Worm (Caenorhabditis elegans) whole organism, L4 larva: ENCODE results near the gene brd-1.
A peak's percentile ranks its signal among the peaks of the same experiment; 100 is the strongest.

ENCODE experiments used
- F10B5.3 ChIP-seq: sonication (generic microtip); optimal IDR thresholded peaks from 2 replicates; lab custom pipeline; 2016; ENCODE audit warnings: mild to moderate bottlenecking, missing genetic modification characterization, missing compliant biosample characterization
- F26F4.8 ChIP-seq: fragments of 200-800 bp; sonication (Bioruptor generic); conservative IDR thresholded peaks from 2 replicates; pipeline ENCODE4 v1.3.6; 2022; ENCODE audit warnings: missing genetic modification characterization, missing compliant biosample characterization
- F44E2.7 ChIP-seq: fragments of 200-800 bp; sonication (Bioruptor generic); IDR thresholded peaks from 2 replicates; pipeline ENCODE4 v2.1.2; 2022; ENCODE audit warnings: missing genetic modification characterization, missing compliant biosample characterization
- F49E8.2 ChIP-seq: sonication (generic microtip); optimal IDR thresholded peaks from 2 replicates; lab custom pipeline; 2016; ENCODE audit warnings: missing compliant biosample characterization, mild to moderate bottlenecking, missing genetic modification characterization, borderline replicate concordance
- R02D3.7 ChIP-seq: fragments of 150-350 bp; sonication (generic microtip); optimal IDR thresholded peaks from 3 replicates; lab custom pipeline; 2014; ENCODE audit warnings: missing biosample characterization, missing genetic modification characterization
- T20F7.1 ChIP-seq: fragments of 200-800 bp; sonication (Bioruptor generic); optimal IDR thresholded peaks from 2 replicates; lab custom pipeline; 2018; ENCODE audit warnings: mild to moderate bottlenecking, missing genetic modification characterization, missing compliant biosample characterization
- Y105C5A.15 ChIP-seq: fragments of 200-800 bp; sonication (Bioruptor generic); IDR thresholded peaks from 2 replicates; pipeline ENCODE4 v1.3.6; 2022; ENCODE audit warnings: missing genetic modification characterization, missing compliant biosample characterization
- Y5F2A.4 ChIP-seq: fragments of 200-800 bp; sonication (Bioruptor generic); optimal IDR thresholded peaks from 2 replicates; lab custom pipeline; 2018; ENCODE audit warnings: mild to moderate bottlenecking, missing genetic modification characterization, missing compliant biosample characterization
- ZK337.2 ChIP-seq: fragments of 200-800 bp; sonication (Bioruptor generic); IDR thresholded peaks from 2 replicates; pipeline ENCODE4 v1.3.6; 2022; ENCODE audit warnings: missing genetic modification reagents, missing genetic modification characterization, missing compliant biosample characterization
- aha-1 ChIP-seq: fragments of 150-350 bp; peaks from one replicate; lab custom pipeline; 2014; ENCODE audit warnings: missing biosample characterization, missing genetic modification characterization
- aly-2 ChIP-seq: sonication (generic microtip); optimal IDR thresholded peaks from 2 replicates; lab custom pipeline; 2018; ENCODE audit warnings: missing biosample characterization, missing genetic modification characterization
- arid-1 ChIP-seq: fragments of 200-800 bp; sonication (Bioruptor generic); conservative IDR thresholded peaks from 2 replicates; pipeline ENCODE4 v1.3.6; 2022; ENCODE audit warnings: missing genetic modification reagents, missing genetic modification characterization, missing compliant biosample characterization
- attf-4 ChIP-seq: sonication (generic microtip); optimal IDR thresholded peaks from 3 replicates; lab custom pipeline; 2017; ENCODE audit warnings: missing biosample characterization, missing genetic modification characterization
- ceh-20 ChIP-seq: fragments of 200-800 bp; sonication (Bioruptor generic); IDR thresholded peaks from 2 replicates; pipeline ENCODE4 v1.3.6; 2022; ENCODE audit warnings: missing genetic modification reagents, missing genetic modification characterization, missing compliant biosample characterization
- ceh-62 ChIP-seq: sonication (generic microtip); optimal IDR thresholded peaks from 2 replicates; lab custom pipeline; 2017; ENCODE audit warnings: missing biosample characterization, missing genetic modification characterization
- ctbp-1 ChIP-seq: fragments of 200-800 bp; sonication (Bioruptor generic); IDR thresholded peaks from 2 replicates; pipeline ENCODE4 v1.3.6; 2022; ENCODE audit warnings: missing genetic modification reagents, missing genetic modification characterization, missing compliant biosample characterization
- daf-12 ChIP-seq: fragments of 150-350 bp; optimal IDR thresholded peaks from 2 replicates; lab custom pipeline; 2014; ENCODE audit warnings: missing biosample characterization, missing genetic modification reagents, missing genetic modification characterization
- dmd-6 ChIP-seq: fragments of 200-800 bp; sonication (Bioruptor generic); IDR thresholded peaks from 2 replicates; pipeline ENCODE4 v1.3.6; 2022; ENCODE audit warnings: missing genetic modification reagents, missing genetic modification characterization, missing compliant biosample characterization
- dmd-9 ChIP-seq: fragments of 200-800 bp; sonication (Bioruptor generic); IDR thresholded peaks from 2 replicates; pipeline ENCODE4 v1.3.6; 2022; ENCODE audit warnings: missing genetic modification reagents, missing genetic modification characterization, missing compliant biosample characterization
- dpl-1 ChIP-seq: fragments of 150-350 bp; optimal IDR thresholded peaks from 2 replicates; lab custom pipeline; 2014; ENCODE audit warnings: missing biosample characterization, missing genetic modification reagents, missing genetic modification characterization
- hif-1 ChIP-seq, 2 experiments: sonication (generic microtip); optimal IDR thresholded peaks; 2 replicates each; lab custom pipeline; 2016 to 2017; ENCODE audit warnings: missing compliant biosample characterization in 2 of 2, missing genetic modification characterization in 2 of 2, missing genetic modification reagents in 2 of 2, missing genotype in 2 of 2, mild to moderate bottlenecking in 1 of 2
- hlh-11 ChIP-seq: fragments of 200-800 bp; sonication (Bioruptor generic); optimal IDR thresholded peaks from 2 replicates; lab custom pipeline; 2018; ENCODE audit warnings: mild to moderate bottlenecking, missing genetic modification characterization, missing compliant biosample characterization
- hlh-30 ChIP-seq: sonication (generic microtip); optimal IDR thresholded peaks from 2 replicates; lab custom pipeline; 2017; ENCODE audit warnings: antibody characterized with exemption, mild to moderate bottlenecking, missing genetic modification characterization, missing compliant biosample characterization; ENCODE audit not compliant: insufficient read depth
- hmg-1.1 ChIP-seq: fragments of 200-800 bp; sonication (Bioruptor generic); IDR thresholded peaks from 2 replicates; pipeline ENCODE4 v1.3.6; 2022; ENCODE audit warnings: missing genetic modification reagents, missing genetic modification characterization, missing compliant biosample characterization
- jun-1 ChIP-seq: fragments of 150-350 bp; optimal IDR thresholded peaks from 2 replicates; lab custom pipeline; 2014; ENCODE audit warnings: missing biosample characterization, missing genetic modification reagents, missing genetic modification characterization
- lin-1 ChIP-seq: fragments of 200-800 bp; sonication (Bioruptor generic); IDR thresholded peaks from 2 replicates; pipeline ENCODE4 v1.3.6; 2022; ENCODE audit warnings: missing genetic modification reagents, missing genetic modification characterization, missing compliant biosample characterization
- lin-15B ChIP-seq: fragments of 150-350 bp; sonication (generic microtip); optimal IDR thresholded peaks from 3 replicates; lab custom pipeline; 2014; ENCODE audit warnings: missing biosample characterization, missing genetic modification characterization
- lin-29 ChIP-seq: fragments of 200-800 bp; sonication (Bioruptor generic); IDR thresholded peaks from 2 replicates; pipeline ENCODE4 v1.3.6; 2022; ENCODE audit warnings: missing genetic modification reagents, missing genetic modification characterization, missing compliant biosample characterization
- lin-38 ChIP-seq: fragments of 200-800 bp; sonication (Bioruptor generic); IDR thresholded peaks from 2 replicates; pipeline ENCODE4 v1.3.6; 2022; ENCODE audit warnings: missing genetic modification reagents, missing genetic modification characterization, missing compliant biosample characterization
- mdl-1 ChIP-seq, 2 experiments: fragments of 150-350 bp in 1 of 2; sonication (generic microtip) in 1 of 2; optimal IDR thresholded peaks; 2 replicates each; lab custom pipeline; 2014 to 2017; ENCODE audit warnings: missing biosample characterization in 2 of 2, missing genetic modification characterization in 2 of 2
- mdt-29 ChIP-seq: fragments of 200-800 bp; sonication (Bioruptor generic); IDR thresholded peaks from 2 replicates; pipeline ENCODE4 v1.3.6; 2022; ENCODE audit warnings: missing genetic modification reagents, missing genetic modification characterization, missing compliant biosample characterization
- mep-1 ChIP-seq: fragments of 150-350 bp; sonication (generic microtip); optimal IDR thresholded peaks from 3 replicates; lab custom pipeline; 2014; ENCODE audit warnings: missing biosample characterization, missing genetic modification characterization
- mxl-3 ChIP-seq: fragments of 200-800 bp; sonication (Bioruptor generic); optimal IDR thresholded peaks from 2 replicates; lab custom pipeline; 2018; ENCODE audit warnings: mild to moderate bottlenecking, missing genetic modification characterization, missing compliant biosample characterization
- nhr-10 ChIP-seq: fragments of 150-350 bp; optimal IDR thresholded peaks from 2 replicates; lab custom pipeline; 2014; ENCODE audit warnings: missing biosample characterization, missing genetic modification characterization
- nhr-102 ChIP-seq: sonication (generic microtip); optimal IDR thresholded peaks from 2 replicates; lab custom pipeline; 2016; ENCODE audit warnings: mild to moderate bottlenecking, missing genetic modification characterization, moderate library complexity, missing compliant biosample characterization
- nhr-11 ChIP-seq: fragments of 150-350 bp; optimal IDR thresholded peaks from 2 replicates; lab custom pipeline; 2014; ENCODE audit warnings: missing biosample characterization, missing genetic modification characterization
- nhr-111 ChIP-seq: fragments of 200-800 bp; sonication (Bioruptor generic); optimal IDR thresholded peaks from 2 replicates; lab custom pipeline; 2018; ENCODE audit warnings: mild to moderate bottlenecking, missing genetic modification characterization, missing compliant biosample characterization
- nhr-28 ChIP-seq: fragments of 150-350 bp; optimal IDR thresholded peaks from 2 replicates; lab custom pipeline; 2014; ENCODE audit warnings: missing biosample characterization, missing genetic modification characterization
- nhr-41 ChIP-seq: fragments of 200-800 bp; sonication (Bioruptor generic); IDR thresholded peaks from 2 replicates; pipeline ENCODE4 v1.3.6; 2022; ENCODE audit warnings: missing genetic modification reagents, missing genetic modification characterization, missing compliant biosample characterization
- nhr-6 ChIP-seq: fragments of 150-350 bp; optimal IDR thresholded peaks from 2 replicates; lab custom pipeline; 2014; ENCODE audit warnings: missing biosample characterization, missing genetic modification characterization
- nhr-76 ChIP-seq: fragments of 150-350 bp; optimal IDR thresholded peaks from 2 replicates; lab custom pipeline; 2014; ENCODE audit warnings: missing biosample characterization, missing genetic modification characterization
- nhr-77 ChIP-seq: fragments of 150-350 bp; optimal IDR thresholded peaks from 2 replicates; lab custom pipeline; 2014; ENCODE audit warnings: missing biosample characterization, missing genetic modification characterization
- php-3 ChIP-seq: fragments of 200-800 bp; sonication (Bioruptor generic); IDR thresholded peaks from 2 replicates; pipeline ENCODE4 v1.3.6; 2022; ENCODE audit warnings: missing genetic modification reagents, missing genetic modification characterization, missing compliant biosample characterization
- pqm-1 ChIP-seq: sonication (generic microtip); optimal IDR thresholded peaks from 2 replicates; lab custom pipeline; 2017; ENCODE audit warnings: missing biosample characterization, missing genetic modification characterization
- sdz-12 ChIP-seq: fragments of 200-800 bp; sonication (Bioruptor generic); optimal IDR thresholded peaks from 2 replicates; lab custom pipeline; 2018; ENCODE audit warnings: mild to moderate bottlenecking, missing genetic modification characterization, missing compliant biosample characterization
- set-16 ChIP-seq: fragments of 200-800 bp; sonication (Bioruptor generic); IDR thresholded peaks from 2 replicates; pipeline ENCODE4 v1.3.6; 2022; ENCODE audit warnings: missing genetic modification reagents, missing genetic modification characterization, missing compliant biosample characterization
- tag-97 ChIP-seq: fragments of 200-800 bp; sonication (Bioruptor generic); IDR thresholded peaks from 2 replicates; pipeline ENCODE4 v1.3.6; 2022; ENCODE audit warnings: missing genetic modification characterization, missing compliant biosample characterization
- zfp-2 ChIP-seq: sonication (generic microtip); optimal IDR thresholded peaks from 2 replicates; lab custom pipeline; 2016; ENCODE audit warnings: mild to moderate bottlenecking, missing genetic modification characterization, missing compliant biosample characterization
- zip-2 ChIP-seq: fragments of 150-350 bp; optimal IDR thresholded peaks from 2 replicates; lab custom pipeline; 2014; ENCODE audit warnings: missing biosample characterization, missing genetic modification characterization
- ztf-11 ChIP-seq: fragments of 150-350 bp; optimal IDR thresholded peaks from 2 replicates; lab custom pipeline; 2014; ENCODE audit warnings: missing biosample characterization, missing genetic modification characterization

The brd-1 gene

DNA sequence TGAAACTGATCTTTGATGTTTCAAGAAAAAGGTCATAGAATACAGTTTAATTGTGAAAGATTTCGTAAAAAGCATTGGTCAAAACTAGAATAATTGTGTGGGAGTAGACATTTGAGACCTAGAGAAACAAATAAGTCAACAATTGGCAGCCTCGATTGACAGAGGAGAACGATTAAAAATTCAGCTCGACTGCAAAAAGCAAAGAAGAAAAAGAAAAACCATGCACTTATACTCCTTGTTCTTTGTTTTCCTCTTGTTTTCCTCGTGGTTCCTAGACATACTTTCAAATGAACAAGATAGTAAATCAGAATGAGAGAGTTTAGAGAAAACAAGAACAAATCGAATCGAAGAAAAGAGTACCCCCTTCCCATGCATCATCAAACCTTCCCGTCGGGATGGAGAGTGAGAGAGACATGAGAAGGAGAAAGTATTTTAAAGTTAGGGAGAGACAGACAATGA, 31.9 kb downstream of the brd-1 start (continued):
- TF ChIP-seq dpl-1 (GFP tag; lab: Kevin White, UChicago) = peak; percentile 16
- no peak for TF ChIP-seq arid-1 (GFP tag; lab: Robert Waterston, UW)
- TF ChIP-seq php-3 (GFP tag; lab: Robert Waterston, UW) = no peak
- peak; percentile 69 for TF ChIP-seq nhr-10 (tag; lab: Kevin White, UChicago)
- TF ChIP-seq ctbp-1 = no peak
- no peak for TF ChIP-seq dmd-9 (GFP tag; lab: Robert Waterston, UW)
- peak; percentile 71 for TF ChIP-seq nhr-28 (tag; lab: Kevin White, UChicago)
- TF ChIP-seq nhr-76 (tag; lab: Kevin White, UChicago) = no peak
- no peak for TF ChIP-seq hmg-1.1 (GFP tag; lab: Robert Waterston, UW)
- no peak for TF ChIP-seq attf-4 (tag; lab: Kevin White, UChicago)
- no peak for TF ChIP-seq nhr-6 (tag; lab: Kevin White, UChicago)
- TF ChIP-seq lin-15B = no peak
- TF ChIP-seq nhr-102 (tag; lab: Kevin White, UChicago) = no peak
- TF ChIP-seq lin-29 = no peak
- TF ChIP-seq lin-1 (GFP tag; lab: Robert Waterston, UW) = peak; percentile 64; the same call in 1 of the 2 replicates
- no peak for TF ChIP-seq tag-97
- peak; percentile 82 for TF ChIP-seq zip-2 (tag; lab: Kevin White, UChicago)
- peak; percentile 43 for TF ChIP-seq nhr-11 (tag; lab: Kevin White, UChicago)
- no peak for TF ChIP-seq ceh-62 (tag; lab: Kevin White, UChicago)
- no peak for TF ChIP-seq F49E8.2
- no peak for TF ChIP-seq F44E2.7 (GFP tag; lab: Robert Waterston, UW)
- peak; percentile 10 for TF ChIP-seq mxl-3 (GFP tag; lab: Kevin White, UChicago)
- TF ChIP-seq T20F7.1 (GFP tag; lab: Kevin White, UChicago) = peak; percentile 52
- peak; percentile 71 for TF ChIP-seq nhr-77 (tag; lab: Kevin White, UChicago)
- no peak for TF ChIP-seq Y105C5A.15 (GFP tag; lab: Robert Waterston, UW)
- peak in 1 of 2 experiments; percentile 7 for TF ChIP-seq hif-1 (tag; optimal IDR thresholded peaks at IDR 0.05; lab: Kevin White, UChicago)
- no peak for TF ChIP-seq nhr-41 (GFP tag; lab: Robert Waterston, UW)
- TF ChIP-seq dmd-6 (GFP tag; lab: Robert Waterston, UW) = peak; percentile 73
- peak; percentile 43 for TF ChIP-seq jun-1 (tag; lab: Kevin White, UChicago)
- TF ChIP-seq ZK337.2 (GFP tag; lab: Robert Waterston, UW) = no peak
- TF ChIP-seq mdl-1 (tag; optimal IDR thresholded peaks at IDR 0.05; lab: Kevin White, UChicago) = peak; percentile 65 to 86
- TF ChIP-seq sdz-12 (GFP tag; lab: Kevin White, UChicago) = no peak
- peak; percentile 63 for TF ChIP-seq mep-1
- TF ChIP-seq pqm-1 = peak; percentile 65
- peak; percentile 74 for TF ChIP-seq hlh-30 (tag; lab: Kevin White, UChicago)
- TF ChIP-seq ztf-11 (tag; lab: Kevin White, UChicago) = no peak

DNA sequence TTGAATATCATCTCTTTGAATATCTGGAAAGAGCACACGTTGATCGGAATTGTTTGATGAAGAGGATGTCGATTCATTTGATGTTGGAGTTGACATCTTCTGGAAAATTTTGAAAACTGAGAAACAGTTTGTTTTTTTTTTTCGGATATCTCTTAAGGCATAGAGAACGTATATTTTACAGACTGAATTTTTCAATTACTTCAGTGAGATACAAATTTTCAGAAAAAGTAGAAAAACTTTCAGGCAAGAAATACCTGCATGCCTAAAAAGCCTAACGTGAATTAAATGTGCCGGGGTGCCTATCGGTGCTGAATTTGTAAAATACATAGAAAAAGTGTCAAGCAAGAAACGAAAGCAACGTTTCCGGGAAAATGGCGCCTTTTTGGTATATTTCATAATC, 32.6 kb downstream of the brd-1 start, which contains the start of gene zak-1:
Gene zak-1, minus strand, starts transcription at position 101 of the 400 bp plus-strand sequence.
- TF ChIP-seq lin-38 (GFP tag; lab: Robert Waterston, UW) = no peak
- peak; percentile 67 for TF ChIP-seq aha-1 (tag; lab: Kevin White, UChicago)
- TF ChIP-seq, all 104 proteins: peak for 1

DNA sequence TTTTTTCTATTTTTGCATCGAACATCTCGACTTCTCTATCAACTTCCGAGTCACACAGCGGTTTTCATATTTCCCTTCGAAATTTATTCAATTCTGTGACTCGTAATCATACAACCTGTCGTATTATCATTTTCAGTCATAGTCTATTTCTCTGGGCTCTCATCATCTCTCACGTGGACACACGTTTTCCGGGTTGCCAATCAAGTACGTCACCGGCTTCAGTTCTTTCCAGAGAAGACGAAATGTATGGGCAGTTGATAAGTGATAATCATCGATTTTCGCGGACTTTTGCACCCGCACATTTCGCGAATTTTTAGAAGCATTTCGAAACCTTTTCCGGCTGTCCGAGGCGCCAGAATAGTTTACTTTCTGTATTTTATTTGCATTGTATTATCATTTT, 39.0 kb downstream of the brd-1 start, which contains the start of gene srv-1:
Gene srv-1, plus strand, starts transcription at position 131 of the 400 bp plus-strand sequence.
- TF ChIP-seq zfp-2 (tag; lab: Kevin White, UChicago) (no peak), Y5F2A.4 (GFP tag; lab: Kevin White, UChicago) (no peak), F10B5.3 (tag; lab: Kevin White, UChicago) (no peak), aly-2 (no peak), daf-12 (tag; lab: Kevin White, UChicago) (no peak), R02D3.7 (no peak), nhr-102 (tag; lab: Kevin White, UChicago) (peak; percentile 65), ceh-20 (GFP tag; lab: Robert Waterston, UW) (no peak), lin-1 (GFP tag; lab: Robert Waterston, UW) (peak; percentile 86), nhr-111 (GFP tag; lab: Kevin White, UChicago) (no peak), set-16 (GFP tag; lab: Robert Waterston, UW) (no peak), nhr-76 (tag; lab: Kevin White, UChicago) (no peak), hlh-11 (tag; lab: Kevin White, UChicago) (peak; percentile 91), F26F4.8 (GFP tag; lab: Robert Waterston, UW) (no peak), mdt-29 (peak; percentile 75), hlh-30 (tag; lab: Kevin White, UChicago) (peak; percentile 41)
